Worm (Caenorhabditis elegans) whole organism, late embryonic: ENCODE measurements around the gene srw-121.

Experiments
- K02D7.2 ChIP-seq: sonication (generic microtip); optimal IDR thresholded peaks from 2 replicates; lab custom pipeline; 2017; ENCODE audit warnings: mild to moderate bottlenecking, missing genetic modification characterization, missing compliant biosample characterization
- ceh-48 ChIP-seq: sonication (generic microtip); optimal IDR thresholded peaks from 2 replicates; lab custom pipeline; 2016; ENCODE audit warnings: missing genetic modification characterization, inconsistent platforms, missing compliant biosample characterization
- ceh-6 ChIP-seq: fragments of 200-800 bp; sonication (Bioruptor generic); optimal IDR thresholded peaks from 2 replicates; lab custom pipeline; 2018; ENCODE audit warnings: mild to moderate bottlenecking, missing genetic modification characterization, missing compliant biosample characterization
- elt-2 ChIP-seq: sonication (generic microtip); optimal IDR thresholded peaks from 2 replicates; lab custom pipeline; 2016; ENCODE audit warnings: missing genetic modification reagents, missing genetic modification characterization, missing compliant biosample characterization
- fkh-10 ChIP-seq: fragments of 150-350 bp; optimal IDR thresholded peaks from 2 replicates; lab custom pipeline; 2014; ENCODE audit warnings: missing biosample characterization, missing genetic modification reagents, missing genetic modification characterization
- nfya-1 ChIP-seq: sonication (generic microtip); optimal IDR thresholded peaks from 2 replicates; lab custom pipeline; 2017; ENCODE audit warnings: missing genetic modification characterization, mild to moderate bottlenecking, missing compliant biosample characterization, antibody characterized with exemption, moderate library complexity
- sox-4 ChIP-seq: sonication (generic microtip); optimal IDR thresholded peaks from 2 replicates; lab custom pipeline; 2017; ENCODE audit warnings: mild to moderate bottlenecking, missing genetic modification characterization, inconsistent platforms, missing compliant biosample characterization

- no peak for TF ChIP-seq sox-4 (tag; lab: Kevin White, UChicago)
- no peak for TF ChIP-seq ceh-48 (tag; lab: Kevin White, UChicago)
- no peak for TF ChIP-seq K02D7.2 (tag; lab: Kevin White, UChicago)
- no peak for TF ChIP-seq ceh-6
- no peak for TF ChIP-seq nfya-1
- no peak for TF ChIP-seq fkh-10 (GFP tag; lab: Kevin White, UChicago)
- TF ChIP-seq elt-2 (tag; lab: Kevin White, UChicago), result no peak
Observed at ce11 chrV:2991485-2991884, at the start of gene srw-121.
